Fruit fly (Drosophila melanogaster) whole organism: ENCODE results near the gene CG34025.

ENCODE experiments used
- CG8478 ChIP-seq: fragments of >200 bp; optimal IDR thresholded peaks from 2 replicates; lab custom pipeline; 2018; ENCODE audit warnings: inconsistent platforms
- Dll ChIP-seq: fragments of >200 bp; optimal IDR thresholded peaks from 2 replicates; lab custom pipeline; 2017
- EcR ChIP-seq, 2 experiments: fragments of >200 bp; optimal IDR thresholded peaks; 2 replicates each; lab custom pipeline; 2017; ENCODE audit warnings: missing biosample characterization in 2 of 2, missing genetic modification characterization in 2 of 2, missing genetic modification reagents in 2 of 2
- pan ChIP-seq: fragments of >200 bp; optimal IDR thresholded peaks from 2 replicates; lab custom pipeline; 2017
- psq ChIP-seq: fragments of >200 bp; optimal IDR thresholded peaks from 2 replicates; lab custom pipeline; 2017
- usp ChIP-seq: fragments of >200 bp; optimal IDR thresholded peaks from 2 replicates; lab custom pipeline; 2017; ENCODE audit warnings: missing biosample characterization, missing genetic modification characterization, mixed read lengths

Gene CG34025

dm6 chr3L:2960949-2961584 is at the start of gene CG34025, which contains the start of gene Or63a:
TSS of gene CG34025 (minus strand) at chr3L:2961049.
TSS of gene Or63a (plus strand) at chr3L:2961534.
- no peak for TF ChIP-seq Dll (lab: Kevin White, UChicago)
- TF ChIP-seq psq (lab: Kevin White, UChicago): no peak
- no peak for TF ChIP-seq usp (GFP tag; lab: Kevin White, UChicago)
- TF ChIP-seq EcR (GFP tag; optimal IDR thresholded peaks at IDR 0.05; lab: Kevin White, UChicago): no peak
- no peak for TF ChIP-seq CG8478 (lab: Kevin White, UChicago)
- no peak for TF ChIP-seq pan (lab: Kevin White, UChicago)

dm6 chr3L:3001445-3001844 is 40.6 kb upstream of the CG34025 start, which contains the start of gene FMRFaR:
TSS of gene FMRFaR (plus strand) at chr3L:3001716.
- no peak for TF ChIP-seq EcR (GFP tag; optimal IDR thresholded peaks at IDR 0.05; lab: Kevin White, UChicago)
- TF ChIP-seq psq (lab: Kevin White, UChicago): no peak
- TF ChIP-seq CG8478 (lab: Kevin White, UChicago): no peak
- TF ChIP-seq usp (GFP tag; lab: Kevin White, UChicago): no peak
- TF ChIP-seq pan (lab: Kevin White, UChicago): no peak
- TF ChIP-seq Dll (lab: Kevin White, UChicago): no peak

- TF ChIP-seq pan (lab: Kevin White, UChicago) (no peak), psq (lab: Kevin White, UChicago) (no peak), EcR (GFP tag; optimal IDR thresholded peaks at IDR 0.05; lab: Kevin White, UChicago) (no peak), CG8478 (lab: Kevin White, UChicago) (no peak)
These were observed 34.0 kb upstream of the CG34025 start, which contains the start of gene CG2113 for dm6 chr3L:2994872-2995271. TSS of gene CG2113 (plus strand) at chr3L:2995172.

dm6 chr3L:2987749-2988148 is 26.9 kb upstream of the CG34025 start:
- TF ChIP-seq CG8478 (lab: Kevin White, UChicago): no peak
- TF ChIP-seq pan (lab: Kevin White, UChicago): no peak
- TF ChIP-seq usp (GFP tag; lab: Kevin White, UChicago): no peak

dm6 chr3L:2986302-2986701 is 25.5 kb upstream of the CG34025 start:
- TF ChIP-seq CG8478 (lab: Kevin White, UChicago): no peak

dm6 chr3L:2980856-2981255 is 20.0 kb upstream of the CG34025 start, which contains the start of gene CPT2:
TSS of gene CPT2 (plus strand) at chr3L:2981022.
- TF ChIP-seq EcR (GFP tag; optimal IDR thresholded peaks at IDR 0.05; lab: Kevin White, UChicago): no peak
- TF ChIP-seq CG8478 (lab: Kevin White, UChicago): no peak
- TF ChIP-seq usp (GFP tag; lab: Kevin White, UChicago): no peak
- TF ChIP-seq Dll (lab: Kevin White, UChicago): no peak
- no peak for TF ChIP-seq psq (lab: Kevin White, UChicago)
- no peak for TF ChIP-seq pan (lab: Kevin White, UChicago)

dm6 chr3L:2951518-2951917 is 9.3 kb downstream of the CG34025 start, which contains the start of gene CG32846:
TSS of gene CG32846 (minus strand) at chr3L:2951618.
- TF ChIP-seq CG8478 (lab: Kevin White, UChicago): no peak
- no peak for TF ChIP-seq Dll (lab: Kevin White, UChicago)
- no peak for TF ChIP-seq usp (GFP tag; lab: Kevin White, UChicago)
- no peak for TF ChIP-seq EcR (GFP tag; optimal IDR thresholded peaks at IDR 0.05; lab: Kevin White, UChicago)
- no peak for TF ChIP-seq psq (lab: Kevin White, UChicago)
- no peak for TF ChIP-seq pan (lab: Kevin White, UChicago)

- TF ChIP-seq psq (lab: Kevin White, UChicago) (no peak), pan (lab: Kevin White, UChicago) (no peak), EcR (GFP tag; optimal IDR thresholded peaks at IDR 0.05; lab: Kevin White, UChicago) (no peak), CG8478 (lab: Kevin White, UChicago) (no peak), Dll (lab: Kevin White, UChicago) (no peak), usp (GFP tag; lab: Kevin White, UChicago) (no peak)
These were observed 37.8 kb downstream of the CG34025 start for dm6 chr3L:2923097-2923496.

dm6 chr3L:2918628-2919027 is 42.2 kb downstream of the CG34025 start:
- TF ChIP-seq psq (lab: Kevin White, UChicago) (no peak), EcR (GFP tag; optimal IDR thresholded peaks at IDR 0.05; lab: Kevin White, UChicago) (no peak), CG8478 (lab: Kevin White, UChicago) (no peak), Dll (lab: Kevin White, UChicago) (no peak), usp (GFP tag; lab: Kevin White, UChicago) (no peak), pan (lab: Kevin White, UChicago) (no peak)

dm6 chr3L:2916554-2916953 is 44.3 kb downstream of the CG34025 start, which contains the start of gene CG9970:
TSS of gene CG9970 (minus strand) at chr3L:2916654.
- TF ChIP-seq usp (GFP tag; lab: Kevin White, UChicago): no peak
- TF ChIP-seq pan (lab: Kevin White, UChicago): no peak
- TF ChIP-seq psq (lab: Kevin White, UChicago): no peak
- no peak for TF ChIP-seq Dll (lab: Kevin White, UChicago)
- no peak for TF ChIP-seq EcR (GFP tag; optimal IDR thresholded peaks at IDR 0.05; lab: Kevin White, UChicago)
- TF ChIP-seq CG8478 (lab: Kevin White, UChicago): no peak

- TF ChIP-seq psq (lab: Kevin White, UChicago) (no peak), CG8478 (lab: Kevin White, UChicago) (no peak), Dll (lab: Kevin White, UChicago) (no peak), pan (lab: Kevin White, UChicago) (no peak), usp (GFP tag; lab: Kevin White, UChicago) (no peak), EcR (GFP tag; optimal IDR thresholded peaks at IDR 0.05; lab: Kevin White, UChicago) (no peak)
These were observed 47.6 kb downstream of the CG34025 start for dm6 chr3L:2913291-2913690.
